Worm (Caenorhabditis elegans): ENCODE measurements around the gene B0507.8.

ce11 chrV:8773826-8774382 lies 11.1 kb upstream of the B0507.8 start, which contains the start of gene B0507.2:
- TF ChIP-seq T22C8.4 (GFP tag; IDR thresholded peaks at IDR 0.05) (no peak), ztf-23 (GFP tag; IDR thresholded peaks at IDR 0.05) (no peak), ztf-29 (GFP tag; IDR thresholded peaks at IDR 0.05) (no peak), med-1 (GFP tag; optimal IDR thresholded peaks at IDR 0.05; ENCODE audit: insufficient read depth) (no peak), cog-1 (tag; optimal IDR thresholded peaks at IDR 0.05) (no peak), ref-1 (GFP tag; conservative IDR thresholded peaks at IDR 0.05) (no peak), flt-1 (GFP tag; IDR thresholded peaks at IDR 0.05) (no peak), klf-2 (GFP tag; conservative IDR thresholded peaks at IDR 0.05) (no peak), tab-1 (GFP tag; IDR thresholded peaks at IDR 0.05) (no peak)
